Worm (Caenorhabditis elegans) whole organism, midembryonic: ENCODE data around the gene srh-295.

Source experiments
- T22C8.4 ChIP-seq: fragments of 200-800 bp; sonication (Bioruptor generic); IDR thresholded peaks from 2 replicates; pipeline ENCODE4 v1.3.6; 2022; ENCODE audit warnings: missing genetic modification characterization, missing compliant biosample characterization
- cog-1 ChIP-seq: sonication (generic microtip); optimal IDR thresholded peaks from 2 replicates; lab custom pipeline; 2016; ENCODE audit warnings: missing genetic modification characterization, missing compliant biosample characterization
- flt-1 ChIP-seq: fragments of 200-800 bp; sonication (Bioruptor generic); IDR thresholded peaks from 2 replicates; pipeline ENCODE4 v1.3.6; 2022; ENCODE audit warnings: missing genetic modification characterization, missing compliant biosample characterization
- klf-2 ChIP-seq: fragments of 200-800 bp; sonication (Bioruptor generic); conservative IDR thresholded peaks from 2 replicates; pipeline ENCODE4 v1.3.6; 2022; ENCODE audit warnings: missing genetic modification reagents, missing genetic modification characterization, missing compliant biosample characterization
- med-1 ChIP-seq: sonication (generic microtip); optimal IDR thresholded peaks from 2 replicates; lab custom pipeline; 2017; ENCODE audit warnings: missing genetic modification characterization, mild to moderate bottlenecking, missing compliant biosample characterization, antibody characterized with exemption, missing genetic modification reagents; ENCODE audit not compliant: insufficient read depth
- ref-1 ChIP-seq: fragments of 200-800 bp; sonication (Bioruptor generic); conservative IDR thresholded peaks from 2 replicates; pipeline ENCODE4 v1.3.6; 2022; ENCODE audit warnings: missing genetic modification reagents, missing genetic modification characterization, missing compliant biosample characterization
- tab-1 ChIP-seq: fragments of 200-800 bp; sonication (Bioruptor generic); IDR thresholded peaks from 2 replicates; pipeline ENCODE4 v1.3.6; 2022; ENCODE audit warnings: missing genetic modification characterization, missing compliant biosample characterization
- ztf-23 ChIP-seq: fragments of 200-800 bp; sonication (Bioruptor generic); IDR thresholded peaks from 2 replicates; pipeline ENCODE4 v1.3.6; 2022; ENCODE audit warnings: missing genetic modification reagents, missing genetic modification characterization, missing compliant biosample characterization
- ztf-29 ChIP-seq: fragments of 200-800 bp; sonication (Bioruptor generic); IDR thresholded peaks from 2 replicates; pipeline ENCODE4 v1.3.6; 2022; ENCODE audit warnings: missing genetic modification reagents, missing genetic modification characterization, missing compliant biosample characterization

DNA sequence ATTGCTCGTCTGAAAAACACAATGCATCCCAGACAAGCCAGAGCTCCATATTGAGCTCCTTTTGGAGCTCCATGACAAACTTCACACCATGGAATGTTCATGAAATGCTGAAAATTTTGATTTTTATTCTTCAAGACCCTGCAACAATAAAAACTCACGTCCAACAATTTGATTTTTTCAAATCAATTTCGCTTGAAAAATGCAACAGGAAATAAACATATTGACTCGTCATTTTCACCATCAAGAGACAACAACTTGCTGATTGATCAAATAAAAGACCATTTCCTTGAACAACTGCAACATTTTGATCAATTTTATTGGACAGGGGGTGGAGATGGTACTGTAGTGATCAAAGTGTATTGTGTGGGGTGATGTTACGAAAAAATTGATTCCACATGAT is 39.3 kb downstream of the srh-295 start, which contains the start of gene nhr-269:
- no peak for TF ChIP-seq T22C8.4 (GFP tag; lab: Robert Waterston, UW)
- no peak for TF ChIP-seq tab-1 (GFP tag; lab: Robert Waterston, UW)
- TF ChIP-seq ztf-23 (GFP tag; lab: Robert Waterston, UW), result no peak
- TF ChIP-seq ztf-29 (GFP tag; lab: Robert Waterston, UW), result no peak
- TF ChIP-seq flt-1 (GFP tag; lab: Robert Waterston, UW), result no peak
- no peak for TF ChIP-seq klf-2 (GFP tag; lab: Robert Waterston, UW)
- TF ChIP-seq med-1, result no peak
- TF ChIP-seq ref-1 (GFP tag; lab: Robert Waterston, UW), result no peak
- TF ChIP-seq cog-1 (tag; lab: Kevin White, UChicago), result no peak
